Worm (Caenorhabditis elegans): ENCODE data around the gene Y46D2A.1.

DNA sequence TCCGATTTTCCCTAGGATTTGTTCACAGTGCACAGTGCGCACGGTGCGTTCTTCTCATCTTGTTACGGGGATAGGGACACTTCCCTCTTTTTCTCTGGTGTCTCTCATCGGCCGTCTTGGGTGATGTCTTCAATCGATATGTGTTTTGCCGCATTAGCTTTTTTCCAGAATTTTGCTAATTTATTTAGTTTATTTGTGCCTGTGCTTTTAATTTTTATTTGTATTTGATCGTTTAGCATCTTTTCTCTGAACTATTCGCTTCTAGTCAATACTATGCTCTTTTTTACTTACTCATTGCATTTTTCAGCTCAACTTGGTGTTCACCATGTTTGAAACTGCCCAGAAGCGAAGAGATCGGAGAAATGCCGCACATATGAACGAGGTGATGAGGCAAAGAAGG, 17.9 kb downstream of the Y46D2A.1 start, which contains the start of gene F14D2.5:
- TF ChIP-seq him-1 (tag; optimal IDR thresholded peaks at IDR 0.05) (no peak), W03F9.2 (tag; optimal IDR thresholded peaks at IDR 0.05) (no peak), dao-5 (tag; optimal IDR thresholded peaks at IDR 0.05) (no peak)

Measured in whole organism, L4/young adult.